Fruit fly (Drosophila melanogaster) whole organism, wandering third instar larva: ENCODE data around the gene Sh3beta.

ENCODE experiments used
- Abd-B ChIP-seq: fragments of >200 bp; optimal IDR thresholded peaks from 2 replicates; lab custom pipeline; 2017; ENCODE audit warnings: missing biosample characterization, missing genetic modification characterization
- Dfd ChIP-seq: fragments of >200 bp; optimal IDR thresholded peaks from 2 replicates; lab custom pipeline; 2017; ENCODE audit warnings: missing biosample characterization, missing genetic modification characterization
- Dif ChIP-seq: fragments of 200-275, 200-300 bp; sonication (Bioruptor generic); optimal IDR thresholded peaks from 2 replicates; lab custom pipeline; 2018; ENCODE audit warnings: missing biosample characterization, missing genetic modification characterization; ENCODE audit not compliant: partially characterized antibody
- GATAd ChIP-seq: sonication (Bioruptor generic); optimal IDR thresholded peaks from 2 replicates; lab custom pipeline; 2016; ENCODE audit warnings: missing biosample characterization, missing genetic modification characterization
- HLH106 ChIP-seq: fragments of 200-800 bp; optimal IDR thresholded peaks from 3 replicates; lab custom pipeline; 2019; ENCODE audit warnings: missing biosample characterization, mild to moderate bottlenecking, missing genetic modification characterization, moderate library complexity
- Hnf4 ChIP-seq: fragments of 200-800 bp; sonication (Bioruptor generic); optimal IDR thresholded peaks from 2 replicates; lab custom pipeline; 2016; ENCODE audit warnings: missing biosample characterization, mild to moderate bottlenecking, missing genetic modification characterization
- Hr78 ChIP-seq: fragments of >200 bp; optimal IDR thresholded peaks from 2 replicates; lab custom pipeline; 2017; ENCODE audit warnings: missing biosample characterization, missing genetic modification characterization
- Hr83 ChIP-seq: fragments of 200-300 bp; sonication (Bioruptor generic); optimal IDR thresholded peaks from 2 replicates; lab custom pipeline; 2016; ENCODE audit warnings: missing biosample characterization, mild to moderate bottlenecking, missing genetic modification characterization, moderate library complexity; ENCODE audit not compliant: poor library complexity, severe bottlenecking
- Jra ChIP-seq: sonication (Bioruptor generic); optimal IDR thresholded peaks from 2 replicates; lab custom pipeline; 2016; ENCODE audit warnings: missing biosample characterization, missing genetic modification characterization
- Myc ChIP-seq: fragments of >200 bp; optimal IDR thresholded peaks from 2 replicates; lab custom pipeline; 2017
- N ChIP-seq: fragments of >200 bp; optimal IDR thresholded peaks from 2 replicates; lab custom pipeline; 2018; ENCODE audit warnings: missing biosample characterization, missing external identifiers, missing genetic modification characterization
- OdsH ChIP-seq: fragments of 200-800 bp; sonication (Bioruptor generic); optimal IDR thresholded peaks from 2 replicates; lab custom pipeline; 2016; ENCODE audit warnings: missing biosample characterization, mild to moderate bottlenecking, missing genetic modification characterization
- Sp1 ChIP-seq: fragments of 200-800 bp; sonication (Bioruptor generic); optimal IDR thresholded peaks from 3 replicates; lab custom pipeline; 2019; ENCODE audit warnings: missing biosample characterization, mild to moderate bottlenecking, missing genetic modification characterization, moderate library complexity
- Vsx2 ChIP-seq: fragments of 200-300, 225-300 bp; sonication (Bioruptor generic); optimal IDR thresholded peaks from 2 replicates; lab custom pipeline; 2018; ENCODE audit warnings: missing biosample characterization, missing genetic modification characterization; ENCODE audit not compliant: partially characterized antibody
- br ChIP-seq: fragments of 200-800 bp; sonication (Bioruptor generic); optimal IDR thresholded peaks from 2 replicates; lab custom pipeline; 2016; ENCODE audit warnings: missing biosample characterization, missing genetic modification characterization
- dl ChIP-seq, 2 experiments: fragments of 175-275, 200-275 bp in 1 of 2; fragments of 200-275 bp in 1 of 2; sonication (Bioruptor generic); optimal IDR thresholded peaks; lab custom pipeline; 2018; ENCODE audit warnings: mild to moderate bottlenecking in 2 of 2, missing biosample characterization in 2 of 2, missing genetic modification characterization in 2 of 2, moderate library complexity in 2 of 2; ENCODE audit not compliant: partially characterized antibody in 2 of 2, insufficient read depth in 1 of 2
- dmrt93B ChIP-seq: fragments of 200-800 bp; sonication (Bioruptor generic); optimal IDR thresholded peaks from 2 replicates; lab custom pipeline; 2018; ENCODE audit warnings: missing biosample characterization, mild to moderate bottlenecking, missing genetic modification characterization
- dsf ChIP-seq: sonication (Bioruptor generic); optimal IDR thresholded peaks from 2 replicates; lab custom pipeline; 2016; ENCODE audit warnings: missing biosample characterization, missing genetic modification characterization, borderline replicate concordance
- foxo ChIP-seq, 2 experiments: fragments of 200-800 bp; sonication (Bioruptor generic); optimal IDR thresholded peaks; 2 replicates in 1 of 2; 3 replicates in 1 of 2; lab custom pipeline; 2016 to 2017; ENCODE audit warnings: missing biosample characterization in 2 of 2, missing genetic modification characterization in 2 of 2
- fru ChIP-seq: fragments of 200-800 bp; sonication (Bioruptor generic); optimal IDR thresholded peaks from 3 replicates; lab custom pipeline; 2016; ENCODE audit warnings: missing biosample characterization, mild to moderate bottlenecking, missing genetic modification characterization
- h ChIP-seq: fragments of 200-800 bp; sonication (Bioruptor generic); optimal IDR thresholded peaks from 3 replicates; lab custom pipeline; 2016; ENCODE audit warnings: missing biosample characterization, mild to moderate bottlenecking, missing genetic modification characterization
- jim ChIP-seq: fragments of 175-275, 200-325 bp; sonication (Bioruptor generic); optimal IDR thresholded peaks from 2 replicates; lab custom pipeline; 2016; ENCODE audit warnings: missing biosample characterization, mild to moderate bottlenecking, missing genetic modification characterization
- lola ChIP-seq: fragments of >200 bp; optimal IDR thresholded peaks from 2 replicates; lab custom pipeline; 2017; ENCODE audit warnings: missing biosample characterization, missing genetic modification characterization
- pan ChIP-seq: fragments of >200 bp; optimal IDR thresholded peaks from 2 replicates; lab custom pipeline; 2017
- psq ChIP-seq: fragments of 200-800 bp; sonication (Bioruptor generic); optimal IDR thresholded peaks from 3 replicates; lab custom pipeline; 2017; ENCODE audit warnings: missing biosample characterization, mild to moderate bottlenecking, missing genetic modification characterization, moderate library complexity
- rgr ChIP-seq: fragments of 200-800 bp; sonication (Bioruptor generic); optimal IDR thresholded peaks from 3 replicates; lab custom pipeline; 2016; ENCODE audit warnings: missing biosample characterization, mild to moderate bottlenecking, missing genetic modification characterization
- sage ChIP-seq: fragments of 200-800 bp; sonication (Bioruptor generic); optimal IDR thresholded peaks from 2 replicates; lab custom pipeline; 2016; ENCODE audit warnings: missing biosample characterization, mild to moderate bottlenecking, missing genetic modification characterization
- sv ChIP-seq: fragments of 200-800 bp; sonication (Bioruptor generic); optimal IDR thresholded peaks from 3 replicates; lab custom pipeline; 2016; ENCODE audit warnings: missing biosample characterization, missing genetic modification characterization
- usp ChIP-seq: fragments of >200 bp; optimal IDR thresholded peaks from 2 replicates; lab custom pipeline; 2017; ENCODE audit warnings: missing biosample characterization, missing genetic modification characterization
- woc ChIP-seq: sonication (Bioruptor generic); optimal IDR thresholded peaks from 2 replicates; lab custom pipeline; 2016; ENCODE audit warnings: missing biosample characterization, mild to moderate bottlenecking, missing genetic modification characterization

The Sh3beta gene

DNA sequence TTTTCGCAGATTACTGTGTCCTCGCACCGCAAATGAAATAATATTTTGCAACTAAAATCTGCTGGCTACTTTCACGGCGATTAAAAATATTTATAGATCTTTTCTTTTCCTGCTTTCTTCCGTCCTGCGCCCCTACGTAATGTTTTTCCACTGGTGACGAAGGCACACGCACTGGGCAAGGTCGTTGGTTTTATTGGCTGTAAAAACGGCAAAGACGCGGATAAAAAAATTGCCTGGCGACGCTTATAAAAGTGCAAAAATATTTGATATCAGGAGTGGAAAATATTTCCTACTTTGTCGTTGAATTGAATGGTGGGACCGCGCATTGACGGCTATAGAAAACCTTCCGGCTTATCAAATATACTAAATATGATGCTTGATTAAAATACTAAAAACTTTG is at the start of gene Sh3beta:
TSS of gene Sh3beta (minus strand) at position 327 of the 400 bp plus-strand sequence.
- TF ChIP-seq Hnf4 (GFP tag; lab: Kevin White, UChicago) (no peak), sage (GFP tag; lab: Kevin White, UChicago) (peak; percentile 20)

DNA sequence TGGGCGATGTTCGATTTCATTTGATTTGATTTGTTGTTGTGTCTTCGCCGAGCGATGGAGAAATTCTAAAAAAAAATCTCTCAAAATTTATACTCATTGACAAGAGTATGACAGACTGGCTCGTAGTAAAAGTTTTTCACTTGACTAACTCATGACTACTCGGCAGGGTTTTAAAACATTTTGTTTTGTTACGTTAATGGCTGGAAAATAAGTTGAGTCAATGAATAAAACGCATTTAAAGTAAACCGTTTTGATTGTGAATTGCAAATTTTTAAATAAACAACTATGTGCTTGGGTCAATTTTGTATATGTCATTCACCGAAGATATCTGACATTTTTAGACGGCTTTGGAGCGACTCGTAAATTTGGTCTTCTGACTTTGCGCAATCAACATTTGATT is 35.0 kb upstream of the Sh3beta start, which contains the start of gene CG8560:
TSS of gene CG8560 (minus strand) at position 101 of the 400 bp plus-strand sequence.
- TF ChIP-seq br (GFP tag; lab: Kevin White, UChicago) = no peak
- TF ChIP-seq Sp1 (GFP tag; lab: Kevin White, UChicago) = no peak
- TF ChIP-seq HLH106 = no peak
- no peak for TF ChIP-seq Myc (lab: Kevin White, UChicago)
- TF ChIP-seq Hr83 (GFP tag; lab: Kevin White, UChicago) = no peak
- no peak for TF ChIP-seq Jra
- no peak for TF ChIP-seq OdsH (GFP tag; lab: Kevin White, UChicago)
- no peak for TF ChIP-seq GATAd (GFP tag; lab: Kevin White, UChicago)
- no peak for TF ChIP-seq Dfd (GFP tag; lab: Kevin White, UChicago)
- no peak for TF ChIP-seq Abd-B (GFP tag; lab: Kevin White, UChicago)
- TF ChIP-seq dl (GFP tag; optimal IDR thresholded peaks at IDR 0.05; lab: Kevin White, UChicago; ENCODE audit: insufficient read depth in 1 of 2, partially characterized antibody in 2 of 2) = no peak
- TF ChIP-seq psq (GFP tag; lab: Kevin White, UChicago) = no peak
- TF ChIP-seq dsf (GFP tag; lab: Kevin White, UChicago) = no peak

- TF ChIP-seq fru (GFP tag; lab: Kevin White, UChicago) (no peak), pan (lab: Kevin White, UChicago) (no peak), jim (GFP tag; lab: Kevin White, UChicago) (no peak), Jra (no peak), Vsx2 (GFP tag; lab: Kevin White, UChicago) (no peak), h (GFP tag; lab: Kevin White, UChicago) (no peak), Myc (lab: Kevin White, UChicago) (no peak), HLH106 (no peak), dmrt93B (GFP tag; lab: Kevin White, UChicago) (no peak), Abd-B (GFP tag; lab: Kevin White, UChicago) (no peak), sage (GFP tag; lab: Kevin White, UChicago) (no peak), OdsH (GFP tag; lab: Kevin White, UChicago) (no peak), Hr78 (GFP tag; lab: Kevin White, UChicago) (no peak)
Observed at dm6 chr3L:7401972-7402371, 32.9 kb upstream of the Sh3beta start.

dm6 chr3L:7399770-7400169 is 30.7 kb upstream of the Sh3beta start, which contains the start of gene CG18417:
TSS of gene CG18417 (plus strand) at chr3L:7400070.
- no peak for TF ChIP-seq usp
- no peak for TF ChIP-seq lola (GFP tag; lab: Kevin White, UChicago)
- TF ChIP-seq Hr78 (GFP tag; lab: Kevin White, UChicago) = no peak
- no peak for TF ChIP-seq rgr
- no peak for TF ChIP-seq OdsH (GFP tag; lab: Kevin White, UChicago)

- no peak for TF ChIP-seq woc (GFP tag; lab: Kevin White, UChicago)
- TF ChIP-seq lola (GFP tag; lab: Kevin White, UChicago) = no peak
- TF ChIP-seq HLH106 = no peak
- TF ChIP-seq sage (GFP tag; lab: Kevin White, UChicago) = no peak
- TF ChIP-seq Dif = no peak
- no peak for TF ChIP-seq N
- no peak for TF ChIP-seq OdsH (GFP tag; lab: Kevin White, UChicago)
- TF ChIP-seq foxo (GFP tag; optimal IDR thresholded peaks at IDR 0.05; lab: Kevin White, UChicago) = no peak
- no peak for TF ChIP-seq dsf (GFP tag; lab: Kevin White, UChicago)
- no peak for TF ChIP-seq Myc (lab: Kevin White, UChicago)
- no peak for TF ChIP-seq Hr83 (GFP tag; lab: Kevin White, UChicago)
- no peak for TF ChIP-seq Hr78 (GFP tag; lab: Kevin White, UChicago)
- no peak for TF ChIP-seq rgr
- no peak for TF ChIP-seq dl (GFP tag; optimal IDR thresholded peaks at IDR 0.05; lab: Kevin White, UChicago; ENCODE audit: insufficient read depth in 1 of 2, partially characterized antibody in 2 of 2)
- no peak for TF ChIP-seq psq (GFP tag; lab: Kevin White, UChicago)
- no peak for TF ChIP-seq h (GFP tag; lab: Kevin White, UChicago)
- no peak for TF ChIP-seq Hnf4 (GFP tag; lab: Kevin White, UChicago)
- no peak for TF ChIP-seq sv (GFP tag; lab: Kevin White, UChicago)
- TF ChIP-seq fru (GFP tag; lab: Kevin White, UChicago) = no peak
- TF ChIP-seq Sp1 (GFP tag; lab: Kevin White, UChicago) = no peak
Observed at dm6 chr3L:7397979-7398378, 28.9 kb upstream of the Sh3beta start, which contains the start of gene CG8562. TSS of gene CG8562 (plus strand) at chr3L:7398285.
